Fruit fly (Drosophila melanogaster) whole organism, embryonic: ENCODE results near the gene RASSF8.

ENCODE experiments used
- CG10267 ChIP-seq: fragments of 200-800 bp; sonication (Bioruptor generic); optimal IDR thresholded peaks from 2 replicates; lab custom pipeline; 2018; ENCODE audit warnings: missing biosample characterization, mild to moderate bottlenecking, missing genetic modification characterization, moderate library complexity
- CG10462 ChIP-seq: fragments of 200-800 bp; sonication (Bioruptor generic); optimal IDR thresholded peaks from 2 replicates; lab custom pipeline; 2016; ENCODE audit warnings: missing biosample characterization, missing genetic modification characterization
- CG11560 ChIP-seq: fragments of 200-800 bp; sonication (Bioruptor generic); IDR thresholded peaks from 3 replicates; pipeline ENCODE4 v1.3.6; 2022; ENCODE audit warnings: missing biosample characterization, missing genetic modification characterization
- CG11723 ChIP-seq: fragments of 200-800 bp; sonication (Bioruptor generic); optimal IDR thresholded peaks from 2 replicates; lab custom pipeline; 2017; ENCODE audit warnings: missing biosample characterization, mild to moderate bottlenecking, missing genetic modification characterization
- CG12219 ChIP-seq: fragments of 200-800 bp; sonication (Bioruptor generic); optimal IDR thresholded peaks from 3 replicates; lab custom pipeline; 2018; ENCODE audit warnings: missing biosample characterization, mild to moderate bottlenecking, missing genetic modification characterization
- CG12942 ChIP-seq: fragments of 200-800 bp; sonication (Bioruptor generic); optimal IDR thresholded peaks from 3 replicates; lab custom pipeline; 2016; ENCODE audit warnings: missing biosample characterization, missing genetic modification characterization
- CG13123 ChIP-seq: fragments of 200-800 bp; sonication (Bioruptor generic); optimal IDR thresholded peaks from 2 replicates; lab custom pipeline; 2016; ENCODE audit warnings: missing biosample characterization, missing genetic modification characterization
- CG13287 ChIP-seq: fragments of 200-800 bp; sonication (Bioruptor generic); IDR thresholded peaks from 2 replicates; pipeline ENCODE4 v1.3.6; 2022; ENCODE audit warnings: missing biosample characterization, missing genetic modification characterization; ENCODE audit not compliant: partially characterized antibody
- CG13894 ChIP-seq: fragments of 200-800 bp; sonication (Bioruptor generic); optimal IDR thresholded peaks from 3 replicates; lab custom pipeline; 2018; ENCODE audit warnings: missing biosample characterization, mild to moderate bottlenecking, missing genetic modification characterization, moderate library complexity
- CG14014 ChIP-seq: fragments of 200-800 bp; sonication (Bioruptor generic); IDR thresholded peaks from 2 replicates; pipeline ENCODE4 v1.3.6; 2022; ENCODE audit warnings: missing biosample characterization, missing genetic modification characterization
- CG15073 ChIP-seq: fragments of 200-800 bp; sonication (Bioruptor generic); optimal IDR thresholded peaks from 2 replicates; lab custom pipeline; 2016; ENCODE audit warnings: missing biosample characterization, missing genetic modification characterization
- CG18011 ChIP-seq: fragments of 200-800 bp; sonication (Bioruptor generic); optimal IDR thresholded peaks from 2 replicates; lab custom pipeline; 2017; ENCODE audit warnings: missing biosample characterization, missing genetic modification characterization, mild to moderate bottlenecking, moderate library complexity, missing genotype
- CG18764 ChIP-seq: fragments of 200-800 bp; sonication (Bioruptor generic); optimal IDR thresholded peaks from 3 replicates; lab custom pipeline; 2016; ENCODE audit warnings: missing biosample characterization, missing genetic modification characterization
- CG2202 ChIP-seq: fragments of 200-800 bp; sonication (Bioruptor generic); optimal IDR thresholded peaks from 2 replicates; lab custom pipeline; 2018; ENCODE audit warnings: missing biosample characterization, mild to moderate bottlenecking, missing genetic modification characterization
- CG2712 ChIP-seq: fragments of 200-800 bp; optimal IDR thresholded peaks from 3 replicates; lab custom pipeline; 2019; ENCODE audit warnings: missing biosample characterization, mild to moderate bottlenecking, missing genetic modification characterization, moderate library complexity
- CG30020 ChIP-seq: fragments of 200-800 bp; optimal IDR thresholded peaks from 2 replicates; lab custom pipeline; 2019; ENCODE audit warnings: missing biosample characterization, mild to moderate bottlenecking, missing genetic modification characterization, moderate library complexity
- CG30431 ChIP-seq: fragments of 200-800 bp; sonication (Bioruptor generic); optimal IDR thresholded peaks from 2 replicates; lab custom pipeline; 2017; ENCODE audit warnings: missing biosample characterization, missing genetic modification characterization
- CG33557 ChIP-seq: fragments of 200-800 bp; sonication (Bioruptor generic); optimal IDR thresholded peaks from 2 replicates; lab custom pipeline; 2019; ENCODE audit warnings: missing biosample characterization, mild to moderate bottlenecking, missing genetic modification characterization, moderate library complexity
- CG3838 ChIP-seq: fragments of 200-800 bp; sonication (Bioruptor generic); optimal IDR thresholded peaks from 3 replicates; lab custom pipeline; 2016; ENCODE audit warnings: missing biosample characterization, missing genetic modification characterization
- CG42726 ChIP-seq: fragments of 200-800 bp; sonication (Bioruptor generic); IDR thresholded peaks from 2 replicates; pipeline ENCODE4 v1.3.6; 2022; ENCODE audit warnings: missing biosample characterization, missing genetic modification characterization; ENCODE audit not compliant: partially characterized antibody
- CG4424 ChIP-seq: fragments of 200-800 bp; sonication (Bioruptor generic); optimal IDR thresholded peaks from 3 replicates; lab custom pipeline; 2016; ENCODE audit warnings: missing biosample characterization, missing genetic modification characterization
- CG6254 ChIP-seq: fragments of 200-800 bp; sonication (Bioruptor generic); optimal IDR thresholded peaks from 3 replicates; lab custom pipeline; 2017; ENCODE audit warnings: mild to moderate bottlenecking, missing biosample characterization, missing genetic modification reagents, missing genetic modification characterization
- CG9797 ChIP-seq: fragments of 200-800 bp; sonication (Bioruptor generic); optimal IDR thresholded peaks from 3 replicates; lab custom pipeline; 2018; ENCODE audit warnings: missing biosample characterization, mild to moderate bottlenecking, missing genetic modification characterization
- CG9817 ChIP-seq: fragments of 200-800 bp; sonication (Bioruptor generic); optimal IDR thresholded peaks from 2 replicates; lab custom pipeline; 2018; ENCODE audit warnings: missing biosample characterization, mild to moderate bottlenecking, missing genetic modification characterization, moderate library complexity
- Dref ChIP-seq: fragments of 200-800 bp; sonication (Bioruptor generic); IDR thresholded peaks from 2 replicates; pipeline ENCODE4 v1.3.6; 2022; ENCODE audit warnings: missing biosample characterization, missing genetic modification characterization
- Ets65A ChIP-seq: fragments of 200-800 bp; sonication (Bioruptor generic); peaks from one replicate; lab custom pipeline; 2016; ENCODE audit warnings: missing biosample characterization, missing genetic modification characterization
- HLH54F ChIP-seq: fragments of 200-800 bp; sonication (Bioruptor generic); optimal IDR thresholded peaks from 3 replicates; lab custom pipeline; 2016; ENCODE audit warnings: missing biosample characterization, missing genetic modification characterization
- Med ChIP-seq: fragments of 200-800 bp; sonication (Bioruptor generic); peaks from one replicate; lab custom pipeline; 2016; ENCODE audit warnings: missing biosample characterization, missing genetic modification characterization, mild to moderate bottlenecking, inconsistent platforms, moderate library complexity
- Mes4 ChIP-seq: fragments of 200-800 bp; sonication (Bioruptor generic); optimal IDR thresholded peaks from 2 replicates; lab custom pipeline; 2016; ENCODE audit warnings: missing biosample characterization, missing genetic modification characterization
- Ptx1 ChIP-seq: fragments of 200-800 bp; sonication (Bioruptor generic); IDR thresholded peaks from 2 replicates; pipeline ENCODE4 v1.3.6; 2022; ENCODE audit warnings: missing biosample characterization, missing genetic modification characterization
- Sox102F ChIP-seq: fragments of 200-800 bp; sonication (Bioruptor generic); optimal IDR thresholded peaks from 2 replicates; lab custom pipeline; 2018; ENCODE audit warnings: missing biosample characterization, mild to moderate bottlenecking, missing genetic modification characterization, moderate library complexity
- Vsx1 ChIP-seq: fragments of 200-800 bp; sonication (Bioruptor generic); optimal IDR thresholded peaks from 2 replicates; lab custom pipeline; 2017; ENCODE audit warnings: missing biosample characterization, mild to moderate bottlenecking, missing genetic modification characterization, missing genetic modification reagents
- az2 ChIP-seq: fragments of 200-800 bp; sonication (Bioruptor generic); optimal IDR thresholded peaks from 3 replicates; lab custom pipeline; 2016; ENCODE audit warnings: missing biosample characterization, missing genetic modification characterization
- dati ChIP-seq: fragments of 200-800 bp; sonication (Bioruptor generic); IDR thresholded peaks from 2 replicates; pipeline ENCODE4 v1.3.6; 2022; ENCODE audit warnings: missing biosample characterization, missing genetic modification characterization
- gcm2 ChIP-seq: fragments of 200-800 bp; sonication (Bioruptor generic); optimal IDR thresholded peaks from 2 replicates; lab custom pipeline; 2016; ENCODE audit warnings: missing biosample characterization, missing genetic modification characterization
- grau ChIP-seq: fragments of 200-800 bp; optimal IDR thresholded peaks from 3 replicates; lab custom pipeline; 2019; ENCODE audit warnings: missing biosample characterization, mild to moderate bottlenecking, missing genetic modification characterization, moderate library complexity
- ind ChIP-seq: fragments of 200-800 bp; sonication (Bioruptor generic); optimal IDR thresholded peaks from 3 replicates; lab custom pipeline; 2016; ENCODE audit warnings: missing biosample characterization, missing genetic modification characterization
- org-1 ChIP-seq: fragments of 200-800 bp; sonication (Bioruptor generic); optimal IDR thresholded peaks from 2 replicates; lab custom pipeline; 2017; ENCODE audit warnings: missing biosample characterization, missing genetic modification characterization
- pan ChIP-seq, 4 experiments: fragments of >200 bp in 3 of 4; fragments of 200-800 bp in 1 of 4; sonication (Bioruptor generic) in 1 of 4; optimal IDR thresholded peaks in 3 of 4; IDR thresholded peaks in 1 of 4; 2 replicates each; pipeline versions ENCODE4 v1.3.6 to Lab custom; 2017 to 2022; ENCODE audit warnings: missing biosample characterization in 2 of 4, missing genetic modification characterization in 2 of 4, mixed read lengths in 1 of 4
- prd ChIP-seq, 3 experiments: fragments of >200 bp in 2 of 3; fragments of 200-800 bp in 1 of 3; sonication (Bioruptor generic) in 1 of 3; optimal IDR thresholded peaks in 2 of 3; IDR thresholded peaks in 1 of 3; 2 replicates in 2 of 3; 3 replicates in 1 of 3; pipeline versions ENCODE4 v1.3.6 to Lab custom; 2017 to 2022; ENCODE audit warnings: missing biosample characterization in 1 of 3, missing genetic modification characterization in 1 of 3
- pzg ChIP-seq: fragments of 200-800 bp; sonication (Bioruptor generic); optimal IDR thresholded peaks from 3 replicates; lab custom pipeline; 2018; ENCODE audit warnings: missing biosample characterization, mild to moderate bottlenecking, missing genetic modification characterization, moderate library complexity
- ranshi ChIP-seq: fragments of 200-800 bp; sonication (Bioruptor generic); IDR thresholded peaks from 2 replicates; pipeline ENCODE4 v1.3.6; 2022; ENCODE audit warnings: missing biosample characterization, missing genetic modification characterization
- row ChIP-seq: fragments of 200-800 bp; sonication (Bioruptor generic); IDR thresholded peaks from 3 replicates; pipeline ENCODE4 v1.3.6; 2022; ENCODE audit warnings: missing biosample characterization, missing genetic modification characterization
- slbo ChIP-seq: fragments of 200-800 bp; sonication (Bioruptor generic); IDR thresholded peaks from 2 replicates; pipeline ENCODE4 v1.3.6; 2022; ENCODE audit warnings: missing biosample characterization, missing genetic modification characterization
- so ChIP-seq: fragments of 200-800 bp; sonication (Bioruptor generic); IDR thresholded peaks from 3 replicates; pipeline ENCODE4 v1.3.6; 2022; ENCODE audit warnings: missing biosample characterization, missing genetic modification characterization
- sqz ChIP-seq: fragments of 200-800 bp; sonication (Bioruptor generic); optimal IDR thresholded peaks from 3 replicates; lab custom pipeline; 2018; ENCODE audit warnings: missing biosample characterization, mild to moderate bottlenecking, missing genetic modification characterization
- ttk ChIP-seq: fragments of 200-800 bp; sonication (Bioruptor generic); IDR thresholded peaks from 2 replicates; pipeline ENCODE4 v2.1.2; 2022; ENCODE audit warnings: missing biosample characterization, missing genetic modification characterization
- vvl ChIP-seq: fragments of 200-800 bp; sonication (Bioruptor generic); IDR thresholded peaks from 2 replicates; pipeline ENCODE4 v1.3.6; 2022; ENCODE audit warnings: missing biosample characterization, missing genetic modification characterization

The RASSF8 gene

dm6 chr3R:25660985-25661530, 537 bp upstream of the RASSF8 start, which contains the start of gene Tnks (continued):
- TF ChIP-seq CG42726 (0 out of 2 replicates have a peak, but pooled peaks have one; percentile 47), ranshi (GFP tag; lab: Robert Waterston, UW) (no peak), CG30431 (no peak), HLH54F (GFP tag; lab: Kevin White, UChicago) (no peak), CG9817 (no peak), CG10462 (GFP tag; lab: Kevin White, UChicago) (no peak), Sox102F (no peak), org-1 (GFP tag; lab: Kevin White, UChicago) (no peak), slbo (GFP tag; lab: Robert Waterston, UW) (no peak)
- TF ChIP-seq, all 482 proteins: peak for 29

dm6 chr3R:25662358-25662757, 763 bp downstream of the RASSF8 start:
- TF ChIP-seq CG9797 (GFP tag; lab: Kevin White, UChicago), result no peak
- TF ChIP-seq CG14014 (GFP tag; lab: Robert Waterston, UW), result peak; percentile 7; the same call in 1 of the 2 replicates
- TF ChIP-seq az2, result peak; percentile 8
- TF ChIP-seq Med (GFP tag; lab: Kevin White, UChicago), result peak; percentile 1
- no peak for TF ChIP-seq CG3838 (GFP tag; lab: Kevin White, UChicago)
- TF ChIP-seq ttk (GFP tag; lab: Robert Waterston, UW), result no peak
- no peak for TF ChIP-seq CG10267
- TF ChIP-seq CG18764 (GFP tag; lab: Kevin White, UChicago), result no peak
- no peak for TF ChIP-seq CG6254 (GFP tag; lab: Kevin White, UChicago)
- no peak for TF ChIP-seq CG30020 (tag; lab: Kevin White, UChicago)
- no peak for TF ChIP-seq CG18011 (GFP tag; lab: Kevin White, UChicago)
- peak; percentile 15 for TF ChIP-seq Mes4 (GFP tag; lab: Kevin White, UChicago)
- no peak for TF ChIP-seq CG12219 (GFP tag; lab: Kevin White, UChicago)
- no peak for TF ChIP-seq pzg (GFP tag; lab: Kevin White, UChicago)
- TF ChIP-seq dati (GFP tag; lab: Robert Waterston, UW), result no peak
- TF ChIP-seq gcm2, result no peak
- no peak for TF ChIP-seq Dref
- TF ChIP-seq Ets65A (GFP tag; lab: Kevin White, UChicago), result peak; percentile 78
- no peak for TF ChIP-seq CG13123 (GFP tag; lab: Kevin White, UChicago)
- TF ChIP-seq CG33557 (GFP tag; lab: Kevin White, UChicago), result no peak
- TF ChIP-seq Vsx1 (GFP tag; lab: Kevin White, UChicago), result no peak
- no peak for TF ChIP-seq pan (optimal IDR thresholded peaks at IDR 0.05; lab: Kevin White, UChicago)
- TF ChIP-seq pan (GFP tag; optimal IDR thresholded peaks at IDR 0.05 in 1 of 2, IDR thresholded peaks at IDR 0.05 in 1 of 2), result peak in 1 of 2 experiments; percentile 29
- peak; percentile 27 for TF ChIP-seq CG4424 (GFP tag; lab: Kevin White, UChicago)
- TF ChIP-seq CG15073 (GFP tag; lab: Kevin White, UChicago), result peak; percentile 5
- 0 out of 3 replicates have a peak, but pooled peaks have one; percentile 20 for TF ChIP-seq so (GFP tag; lab: Robert Waterston, UW)
- TF ChIP-seq CG13894 (tag; lab: Kevin White, UChicago), result no peak
- no peak for TF ChIP-seq CG2712 (tag; lab: Kevin White, UChicago)
- no peak for TF ChIP-seq CG2202 (tag; lab: Kevin White, UChicago)
- 0 out of 2 replicates have a peak, but pooled peaks have one; percentile 23 for TF ChIP-seq vvl (GFP tag; lab: Robert Waterston, UW)
- TF ChIP-seq CG11723 (GFP tag; lab: Kevin White, UChicago), result no peak
- TF ChIP-seq Ptx1 (GFP tag; lab: Robert Waterston, UW), result no peak
- no peak for TF ChIP-seq sqz (GFP tag; lab: Kevin White, UChicago)
- no peak for TF ChIP-seq CG12942
- no peak for TF ChIP-seq ranshi (GFP tag; lab: Robert Waterston, UW)
- peak; percentile 10 for TF ChIP-seq ind (GFP tag; lab: Kevin White, UChicago)
- TF ChIP-seq CG11560 (tag; lab: Robert Waterston, UW), result no peak
- TF ChIP-seq grau, result peak; percentile 60
- no peak for TF ChIP-seq CG13287 (GFP tag; lab: Robert Waterston, UW)
- no peak for TF ChIP-seq prd (optimal IDR thresholded peaks at IDR 0.05; lab: Kevin White, UChicago)
- TF ChIP-seq prd (GFP tag; IDR thresholded peaks at IDR 0.05; lab: Robert Waterston, UW), result peak; percentile 26; the same call in 1 of the 3 replicates
- 0 out of 3 replicates have a peak, but pooled peaks have one; percentile 11 for TF ChIP-seq row (GFP tag; lab: Robert Waterston, UW)
